Worm (Caenorhabditis elegans) whole organism, L4 larva: Measurements from ENCODE around the gene T23E7.2.
"Not testable (repeated sequence)": the region's sequence is repeated elsewhere in the genome, so short reads cannot be mapped to it uniquely, and the experiment has no call there.

Experiments used
- D1046.2 ChIP-seq: fragments of 200-800 bp; sonication (Bioruptor generic); IDR thresholded peaks from 2 replicates; pipeline ENCODE4 v1.3.6; 2022; ENCODE audit warnings: missing genetic modification characterization, missing compliant biosample characterization
- F49E8.2 ChIP-seq: sonication (generic microtip); optimal IDR thresholded peaks from 2 replicates; lab custom pipeline; 2016; ENCODE audit warnings: missing compliant biosample characterization, mild to moderate bottlenecking, missing genetic modification characterization, borderline replicate concordance
- R02D3.7 ChIP-seq: fragments of 150-350 bp; sonication (generic microtip); optimal IDR thresholded peaks from 3 replicates; lab custom pipeline; 2014; ENCODE audit warnings: missing biosample characterization, missing genetic modification characterization
- Y5F2A.4 ChIP-seq: fragments of 200-800 bp; sonication (Bioruptor generic); optimal IDR thresholded peaks from 2 replicates; lab custom pipeline; 2018; ENCODE audit warnings: mild to moderate bottlenecking, missing genetic modification characterization, missing compliant biosample characterization
- aha-1 ChIP-seq: fragments of 150-350 bp; peaks from one replicate; lab custom pipeline; 2014; ENCODE audit warnings: missing biosample characterization, missing genetic modification characterization
- ama-1 ChIP-seq: fragments of 150-350 bp; optimal IDR thresholded peaks from 2 replicates; lab custom pipeline; 2014; ENCODE audit warnings: inconsistent platforms, mixed read lengths
- attf-4 ChIP-seq: sonication (generic microtip); optimal IDR thresholded peaks from 3 replicates; lab custom pipeline; 2017; ENCODE audit warnings: missing biosample characterization, missing genetic modification characterization
- ceh-28 ChIP-seq: fragments of 150-350 bp; optimal IDR thresholded peaks from 2 replicates; lab custom pipeline; 2014; ENCODE audit warnings: missing biosample characterization, missing genetic modification reagents, missing genetic modification characterization
- ceh-62 ChIP-seq: sonication (generic microtip); optimal IDR thresholded peaks from 2 replicates; lab custom pipeline; 2017; ENCODE audit warnings: missing biosample characterization, missing genetic modification characterization
- cey-2 ChIP-seq: sonication (generic microtip); optimal IDR thresholded peaks from 3 replicates; lab custom pipeline; 2017; ENCODE audit warnings: missing genetic modification characterization, mild to moderate bottlenecking, missing compliant biosample characterization, antibody characterized with exemption, borderline replicate concordance; ENCODE audit not compliant: insufficient read depth
- daf-12 ChIP-seq: fragments of 150-350 bp; optimal IDR thresholded peaks from 2 replicates; lab custom pipeline; 2014; ENCODE audit warnings: missing biosample characterization, missing genetic modification reagents, missing genetic modification characterization
- daf-16 ChIP-seq, 3 experiments: sonication (generic microtip); optimal IDR thresholded peaks; 2 replicates each; lab custom pipeline; 2016 to 2017; ENCODE audit warnings: missing genetic modification characterization in 3 of 3, missing genetic modification reagents in 3 of 3, mild to moderate bottlenecking in 2 of 3, missing compliant biosample characterization in 2 of 3, missing biosample characterization in 1 of 3, moderate library complexity in 1 of 3
- dmd-8 ChIP-seq: fragments of 200-800 bp; sonication (Bioruptor generic); IDR thresholded peaks from 2 replicates; pipeline ENCODE4 v1.3.6; 2022; ENCODE audit warnings: missing genetic modification characterization, missing compliant biosample characterization
- dmd-9 ChIP-seq: fragments of 200-800 bp; sonication (Bioruptor generic); IDR thresholded peaks from 2 replicates; pipeline ENCODE4 v1.3.6; 2022; ENCODE audit warnings: missing genetic modification reagents, missing genetic modification characterization, missing compliant biosample characterization
- dpl-1 ChIP-seq: fragments of 150-350 bp; optimal IDR thresholded peaks from 2 replicates; lab custom pipeline; 2014; ENCODE audit warnings: missing biosample characterization, missing genetic modification reagents, missing genetic modification characterization
- duxl-1 ChIP-seq: sonication (generic microtip); optimal IDR thresholded peaks from 2 replicates; lab custom pipeline; 2016; ENCODE audit warnings: mild to moderate bottlenecking, missing genetic modification characterization, moderate library complexity, missing compliant biosample characterization; ENCODE audit not compliant: poor library complexity
- dve-1 ChIP-seq: sonication (generic microtip); optimal IDR thresholded peaks from 2 replicates; lab custom pipeline; 2017; ENCODE audit warnings: antibody characterized with exemption, mild to moderate bottlenecking, missing genetic modification characterization, missing compliant biosample characterization; ENCODE audit not compliant: insufficient read depth
- egl-27 ChIP-seq: sonication (generic microtip); optimal IDR thresholded peaks from 3 replicates; lab custom pipeline; 2017; ENCODE audit warnings: missing biosample characterization, missing genetic modification reagents, missing genetic modification characterization
- fkh-10 ChIP-seq: fragments of 150-350 bp; optimal IDR thresholded peaks from 2 replicates; lab custom pipeline; 2014; ENCODE audit warnings: missing biosample characterization, missing genetic modification reagents, missing genetic modification characterization
- hif-1 ChIP-seq, 2 experiments: sonication (generic microtip); optimal IDR thresholded peaks; 2 replicates each; lab custom pipeline; 2016 to 2017; ENCODE audit warnings: missing compliant biosample characterization in 2 of 2, missing genetic modification characterization in 2 of 2, missing genetic modification reagents in 2 of 2, missing genotype in 2 of 2, mild to moderate bottlenecking in 1 of 2
- hlh-11 ChIP-seq: fragments of 200-800 bp; sonication (Bioruptor generic); optimal IDR thresholded peaks from 2 replicates; lab custom pipeline; 2018; ENCODE audit warnings: mild to moderate bottlenecking, missing genetic modification characterization, missing compliant biosample characterization
- hmg-1.1 ChIP-seq: fragments of 200-800 bp; sonication (Bioruptor generic); IDR thresholded peaks from 2 replicates; pipeline ENCODE4 v1.3.6; 2022; ENCODE audit warnings: missing genetic modification reagents, missing genetic modification characterization, missing compliant biosample characterization
- lin-13 ChIP-seq: fragments of 150-350 bp; optimal IDR thresholded peaks from 2 replicates; lab custom pipeline; 2014; ENCODE audit warnings: missing biosample characterization, missing genetic modification reagents, missing genetic modification characterization
- lin-15B ChIP-seq: fragments of 150-350 bp; sonication (generic microtip); optimal IDR thresholded peaks from 3 replicates; lab custom pipeline; 2014; ENCODE audit warnings: missing biosample characterization, missing genetic modification characterization
- lir-3 ChIP-seq: sonication (generic microtip); optimal IDR thresholded peaks from 2 replicates; lab custom pipeline; 2016; ENCODE audit warnings: mild to moderate bottlenecking, missing genetic modification characterization, missing compliant biosample characterization
- mdl-1 ChIP-seq, 2 experiments: fragments of 150-350 bp in 1 of 2; sonication (generic microtip) in 1 of 2; optimal IDR thresholded peaks; 2 replicates each; lab custom pipeline; 2014 to 2017; ENCODE audit warnings: missing biosample characterization in 2 of 2, missing genetic modification characterization in 2 of 2
- mxl-2 ChIP-seq: fragments of 200-800 bp; sonication (Bioruptor generic); conservative IDR thresholded peaks from 2 replicates; pipeline ENCODE4 v1.3.6; 2022; ENCODE audit warnings: missing genetic modification reagents, missing genetic modification characterization, missing compliant biosample characterization
- nhr-102 ChIP-seq: sonication (generic microtip); optimal IDR thresholded peaks from 2 replicates; lab custom pipeline; 2016; ENCODE audit warnings: mild to moderate bottlenecking, missing genetic modification characterization, moderate library complexity, missing compliant biosample characterization
- nhr-11 ChIP-seq: fragments of 150-350 bp; optimal IDR thresholded peaks from 2 replicates; lab custom pipeline; 2014; ENCODE audit warnings: missing biosample characterization, missing genetic modification characterization
- nhr-42 ChIP-seq: fragments of 200-800 bp; sonication (Bioruptor generic); IDR thresholded peaks from 2 replicates; pipeline ENCODE4 v1.3.6; 2022; ENCODE audit warnings: missing genetic modification characterization, missing compliant biosample characterization
- nhr-77 ChIP-seq: fragments of 150-350 bp; optimal IDR thresholded peaks from 2 replicates; lab custom pipeline; 2014; ENCODE audit warnings: missing biosample characterization, missing genetic modification characterization
- pha-4 ChIP-seq, 2 experiments: fragments of 150-350 bp in 1 of 2; fragments of 200-800 bp in 1 of 2; sonication (Bioruptor generic) in 1 of 2; IDR thresholded peaks in 1 of 2; optimal IDR thresholded peaks in 1 of 2; 2 replicates each; pipeline versions ENCODE4 v1.3.6 to Lab custom; 2014 to 2022; ENCODE audit warnings: missing genetic modification characterization in 2 of 2, missing genetic modification reagents in 2 of 2, missing biosample characterization in 1 of 2, missing compliant biosample characterization in 1 of 2
- rbr-2 ChIP-seq: sonication (generic microtip); optimal IDR thresholded peaks from 2 replicates; lab custom pipeline; 2016; ENCODE audit warnings: missing genotype, missing genetic modification characterization, missing compliant biosample characterization
- set-16 ChIP-seq: fragments of 200-800 bp; sonication (Bioruptor generic); IDR thresholded peaks from 2 replicates; pipeline ENCODE4 v1.3.6; 2022; ENCODE audit warnings: missing genetic modification reagents, missing genetic modification characterization, missing compliant biosample characterization
- spr-1 ChIP-seq: sonication (generic microtip); optimal IDR thresholded peaks from 2 replicates; lab custom pipeline; 2016; ENCODE audit warnings: mild to moderate bottlenecking, missing genetic modification characterization, missing compliant biosample characterization
- tag-97 ChIP-seq: fragments of 200-800 bp; sonication (Bioruptor generic); IDR thresholded peaks from 2 replicates; pipeline ENCODE4 v1.3.6; 2022; ENCODE audit warnings: missing genetic modification characterization, missing compliant biosample characterization
- tra-1 ChIP-seq: fragments of 200-800 bp; sonication (Bioruptor generic); IDR thresholded peaks from 2 replicates; pipeline ENCODE4 v1.3.6; 2022; ENCODE audit warnings: missing genetic modification reagents, missing genetic modification characterization, missing compliant biosample characterization
- unc-62 ChIP-seq, 3 experiments: fragments of 150-350 bp in 1 of 3; sonication (generic microtip); optimal IDR thresholded peaks in 2 of 3; peaks in 1 of 3; 1 replicate in 1 of 3; 2 replicates in 2 of 3; lab custom pipeline; 2014 to 2017; ENCODE audit warnings: missing biosample characterization in 3 of 3, missing genetic modification characterization in 3 of 3, missing genetic modification reagents in 3 of 3, missing genotype in 1 of 3

Gene T23E7.2

ce11 chrX:17643812-17644211 lies 27.0 kb upstream of the T23E7.2 start:
- TF ChIP-seq dve-1 (tag; lab: Kevin White, UChicago) = no peak
- no peak for TF ChIP-seq dmd-8 (GFP tag; lab: Robert Waterston, UW)
- no peak for TF ChIP-seq duxl-1 (tag; lab: Kevin White, UChicago)
- TF ChIP-seq lin-15B (tag; lab: Kevin White, UChicago) = no peak
- no peak for TF ChIP-seq tag-97
- TF ChIP-seq ama-1 (lab: Kevin White, UChicago) = no peak
- TF ChIP-seq D1046.2 (GFP tag; lab: Robert Waterston, UW) = no peak
- no peak for TF ChIP-seq nhr-102 (tag; lab: Kevin White, UChicago)
- TF ChIP-seq fkh-10 (GFP tag; lab: Kevin White, UChicago) = no peak
- no peak for TF ChIP-seq lin-13 (GFP tag; lab: Kevin White, UChicago)
- no peak for TF ChIP-seq nhr-42 (GFP tag; lab: Robert Waterston, UW)
- TF ChIP-seq F49E8.2 = no peak
- TF ChIP-seq Y5F2A.4 (GFP tag; lab: Kevin White, UChicago) = no peak
- no peak for TF ChIP-seq unc-62 (GFP tag; optimal IDR thresholded peaks at IDR 0.05 in 1 of 2; lab: Kevin White, UChicago)
- no peak for TF ChIP-seq unc-62 (tag; optimal IDR thresholded peaks at IDR 0.05; lab: Kevin White, UChicago)
- TF ChIP-seq hmg-1.1 (GFP tag; lab: Robert Waterston, UW) = no peak

ce11 chrX:17649380-17649779 lies 21.4 kb upstream of the T23E7.2 start, which contains the start of gene tmem-218:
tmem-218 (plus strand) TSS chrX:17649680.
- not testable (repeated sequence) for TF ChIP-seq egl-27 (tag; lab: Kevin White, UChicago); duxl-1 (tag; lab: Kevin White, UChicago); daf-16 (GFP tag; optimal IDR thresholded peaks at IDR 0.05; lab: Kevin White, UChicago); daf-16 (tag; optimal IDR thresholded peaks at IDR 0.05; lab: Kevin White, UChicago)
- TF ChIP-seq, all 104 proteins: peak for 0; not testable (repeated sequence) for 104

- TF ChIP-seq D1046.2 (GFP tag; lab: Robert Waterston, UW) = no peak
- TF ChIP-seq ceh-28 = no peak
- no peak for TF ChIP-seq tra-1
- TF ChIP-seq tag-97 = no peak
- no peak for TF ChIP-seq ceh-62 (tag; lab: Kevin White, UChicago)
- TF ChIP-seq daf-12 (tag; lab: Kevin White, UChicago) = no peak
- TF ChIP-seq, all 104 proteins: peak for 0
Measured at ce11 chrX:17662146-17662545, 8.7 kb upstream of the T23E7.2 start, which contains the start of gene nlp-6. nlp-6 (plus strand) TSS chrX:17662446.

ce11 chrX:17667288-17667687 lies 3.5 kb upstream of the T23E7.2 start:
- TF ChIP-seq hif-1 (tag; optimal IDR thresholded peaks at IDR 0.05; lab: Kevin White, UChicago) = no peak
- TF ChIP-seq attf-4 (tag; lab: Kevin White, UChicago) = no peak
- no peak for TF ChIP-seq rbr-2 (tag; lab: Kevin White, UChicago)
- no peak for TF ChIP-seq nhr-77 (tag; lab: Kevin White, UChicago)
- TF ChIP-seq dpl-1 (GFP tag; lab: Kevin White, UChicago) = no peak
- no peak for TF ChIP-seq lir-3 (tag; lab: Kevin White, UChicago)
- peak; percentile 16 for TF ChIP-seq nhr-11 (tag; lab: Kevin White, UChicago)
- no peak for TF ChIP-seq cey-2
- peak in 1 of 2 experiments; percentile 75 for TF ChIP-seq unc-62 (GFP tag; optimal IDR thresholded peaks at IDR 0.05 in 1 of 2; lab: Kevin White, UChicago)
- TF ChIP-seq unc-62 (tag; optimal IDR thresholded peaks at IDR 0.05; lab: Kevin White, UChicago) = no peak
- TF ChIP-seq R02D3.7 = no peak
- TF ChIP-seq mxl-2 (GFP tag; lab: Robert Waterston, UW) = no peak
- TF ChIP-seq D1046.2 (GFP tag; lab: Robert Waterston, UW) = no peak
- TF ChIP-seq daf-16 (GFP tag; optimal IDR thresholded peaks at IDR 0.05; lab: Kevin White, UChicago) = peak in 1 of 2 experiments; percentile 46
- TF ChIP-seq daf-16 (tag; optimal IDR thresholded peaks at IDR 0.05; lab: Kevin White, UChicago) = no peak
- no peak for TF ChIP-seq spr-1
- peak; percentile 77 for TF ChIP-seq aha-1
- TF ChIP-seq nhr-42 (GFP tag; lab: Robert Waterston, UW) = no peak
- no peak for TF ChIP-seq dmd-9
- TF ChIP-seq hlh-11 (tag; lab: Kevin White, UChicago) = peak; percentile 63
- TF ChIP-seq mdl-1 (tag; optimal IDR thresholded peaks at IDR 0.05; lab: Kevin White, UChicago) = no peak
- TF ChIP-seq egl-27 (tag; lab: Kevin White, UChicago) = no peak
- no peak for TF ChIP-seq pha-4 (GFP tag; IDR thresholded peaks at IDR 0.05; lab: Robert Waterston, UW)
- TF ChIP-seq pha-4 (tag; optimal IDR thresholded peaks at IDR 0.05; lab: Kevin White, UChicago) = no peak
- no peak for TF ChIP-seq set-16 (GFP tag; lab: Robert Waterston, UW)
